Worm (Caenorhabditis elegans) whole organism, mixed stage, embryonic: ENCODE data around the gene ZK546.4.

Experiments used
- M03D4.4 ChIP-seq: sonication (generic microtip); optimal IDR thresholded peaks from 2 replicates; lab custom pipeline; 2017; ENCODE audit warnings: mild to moderate bottlenecking, missing genetic modification characterization, missing compliant biosample characterization
- blmp-1 ChIP-seq: fragments of 150-350 bp; optimal IDR thresholded peaks from 2 replicates; lab custom pipeline; 2014; ENCODE audit warnings: missing biosample characterization, missing genetic modification characterization
- elt-3 ChIP-seq: fragments of 150-350 bp; optimal IDR thresholded peaks from 2 replicates; lab custom pipeline; 2014; ENCODE audit warnings: missing biosample characterization, missing genetic modification characterization
- lin-13 ChIP-seq: fragments of 150-350 bp; optimal IDR thresholded peaks from 2 replicates; lab custom pipeline; 2014; ENCODE audit warnings: missing biosample characterization, missing genetic modification characterization
- lin-32 ChIP-seq: fragments of 200-800 bp; sonication (Bioruptor generic); optimal IDR thresholded peaks from 2 replicates; lab custom pipeline; 2018; ENCODE audit warnings: mild to moderate bottlenecking, missing genetic modification characterization, missing compliant biosample characterization
- nhr-28 ChIP-seq: fragments of 150-350 bp; optimal IDR thresholded peaks from 2 replicates; lab custom pipeline; 2014; ENCODE audit warnings: missing biosample characterization, missing genetic modification characterization
- pha-4 ChIP-seq: fragments of 150-350 bp; optimal IDR thresholded peaks from 2 replicates; lab custom pipeline; 2018; ENCODE audit warnings: missing biosample characterization, missing genetic modification reagents, missing genetic modification characterization
- sem-2 ChIP-seq: fragments of 200-800 bp; sonication (Bioruptor generic); optimal IDR thresholded peaks from 2 replicates; lab custom pipeline; 2018; ENCODE audit warnings: mild to moderate bottlenecking, missing genetic modification characterization, missing compliant biosample characterization
- snpc-4 ChIP-seq: fragments of 150-350 bp; optimal IDR thresholded peaks from 2 replicates; lab custom pipeline; 2014; ENCODE audit warnings: missing biosample characterization, missing genetic modification characterization
- tbx-8 ChIP-seq: fragments of 200-800 bp; sonication (Bioruptor generic); optimal IDR thresholded peaks from 2 replicates; lab custom pipeline; 2018; ENCODE audit warnings: mild to moderate bottlenecking, missing genetic modification characterization, moderate library complexity, missing compliant biosample characterization
- unc-39 ChIP-seq: fragments of 150-350 bp; optimal IDR thresholded peaks from 2 replicates; lab custom pipeline; 2014; ENCODE audit warnings: missing biosample characterization, missing genetic modification characterization
- unc-62 ChIP-seq: fragments of 150-350 bp; optimal IDR thresholded peaks from 2 replicates; lab custom pipeline; 2014; ENCODE audit warnings: missing biosample characterization, missing genetic modification reagents, missing genetic modification characterization
- ztf-11 ChIP-seq: fragments of 150-350 bp; optimal IDR thresholded peaks from 2 replicates; lab custom pipeline; 2014; ENCODE audit warnings: missing biosample characterization, missing genetic modification characterization

DNA sequence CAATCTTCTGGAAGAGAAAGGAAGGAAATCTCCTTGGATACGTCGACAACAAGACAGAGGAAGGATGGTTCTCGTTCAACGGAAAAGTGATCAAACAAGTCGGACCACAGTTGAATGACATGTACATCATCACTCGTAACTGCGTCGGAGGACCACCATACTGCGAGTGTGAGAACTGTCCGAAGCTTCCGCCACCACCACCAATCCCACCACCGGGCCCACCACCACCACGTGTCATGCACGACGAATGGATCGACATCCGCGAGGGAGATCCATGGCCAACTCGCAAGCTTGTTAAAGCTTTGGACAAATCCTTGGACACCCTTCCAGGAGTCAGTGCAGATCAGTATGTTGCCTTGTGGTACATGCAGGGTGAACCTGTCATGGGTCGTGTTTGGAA, 6.6 kb upstream of the ZK546.4 start:
- TF ChIP-seq lin-32 (GFP tag; lab: Kevin White, UChicago) (no peak), sem-2 (no peak), nhr-28 (tag; lab: Kevin White, UChicago) (no peak), elt-3 (tag; lab: Kevin White, UChicago) (no peak), pha-4 (no peak), blmp-1 (tag; lab: Kevin White, UChicago) (no peak), M03D4.4 (tag; lab: Kevin White, UChicago) (no peak), tbx-8 (GFP tag; lab: Kevin White, UChicago) (no peak), snpc-4 (no peak), unc-39 (tag; lab: Kevin White, UChicago) (no peak), unc-62 (GFP tag; lab: Kevin White, UChicago) (no peak), ztf-11 (tag; lab: Kevin White, UChicago) (no peak), lin-13 (tag; lab: Kevin White, UChicago) (no peak)
